Fruit fly (Drosophila melanogaster): ENCODE measurements around the gene beta-Man.
A peak's percentile ranks its signal among the peaks of the same experiment; 100 is the strongest.

Gene beta-Man

DNA sequence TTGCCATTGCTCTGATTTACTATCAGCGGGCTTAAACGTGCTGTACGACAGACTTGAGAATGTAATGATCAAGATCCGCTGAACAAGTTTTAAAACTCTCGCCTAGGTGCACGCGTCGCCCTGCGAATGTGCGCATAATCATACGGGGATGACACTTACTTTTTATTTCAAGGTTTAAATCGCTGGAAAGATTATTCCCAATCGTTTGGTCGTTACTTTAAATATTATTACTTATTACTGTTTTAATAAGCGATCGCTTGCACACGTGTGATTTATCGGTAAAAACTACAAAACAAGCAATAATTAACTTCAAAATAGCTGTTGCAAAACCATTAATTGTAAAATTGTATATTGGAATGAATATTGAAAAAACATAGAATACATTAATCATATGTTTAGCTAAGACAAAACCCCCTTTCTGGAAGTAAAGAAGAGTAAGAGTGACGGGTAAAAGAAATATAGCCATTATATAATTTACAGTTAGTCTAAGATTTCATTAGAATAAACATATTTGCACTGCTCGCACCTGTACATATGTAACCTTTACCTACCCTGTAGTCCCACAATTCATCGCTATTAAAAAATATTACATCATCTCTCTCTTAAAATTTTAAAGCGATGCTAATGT, 32.2 kb downstream of the beta-Man start, which contains the start of gene DhpD (continued):
- no peak for TF ChIP-seq ab (GFP tag; optimal IDR thresholded peaks at IDR 0.05)
- peak; percentile 43; the same call in 2 of the 3 replicates for TF ChIP-seq Mrtf (GFP tag; IDR thresholded peaks at IDR 0.05)
- TF ChIP-seq fd102C (GFP tag; optimal IDR thresholded peaks at IDR 0.05): no peak
- no peak for TF ChIP-seq CG3838 (GFP tag; optimal IDR thresholded peaks at IDR 0.05)
- no peak for TF ChIP-seq NC2β (GFP tag; optimal IDR thresholded peaks at IDR 0.05)
- peak; percentile 75 for TF ChIP-seq CG9817 (tag; optimal IDR thresholded peaks at IDR 0.05)
- TF ChIP-seq Dad (GFP tag; optimal IDR thresholded peaks at IDR 0.05): no peak
- TF ChIP-seq Dfd (GFP tag; optimal IDR thresholded peaks at IDR 0.05): no peak
- TF ChIP-seq Ptx1 (GFP tag; IDR thresholded peaks at IDR 0.05): peak; percentile 77
- peak; percentile 61 for TF ChIP-seq HLH54F (GFP tag; optimal IDR thresholded peaks at IDR 0.05)
- peak; percentile 60 for TF ChIP-seq Chrac-16 (GFP tag; optimal IDR thresholded peaks at IDR 0.05)
- peak; percentile 26 for TF ChIP-seq CG31388 (GFP tag; optimal IDR thresholded peaks at IDR 0.05)
- TF ChIP-seq NK7.1 (GFP tag; optimal IDR thresholded peaks at IDR 0.05): no peak
- no peak for TF ChIP-seq CG1832 (GFP tag; optimal IDR thresholded peaks at IDR 0.05)
- TF ChIP-seq z (GFP tag; IDR thresholded peaks at IDR 0.05): no peak
- peak; percentile 83 for TF ChIP-seq vnd (GFP tag; IDR thresholded peaks at IDR 0.05; ENCODE audit: partially characterized antibody)
- TF ChIP-seq vvl (GFP tag; IDR thresholded peaks at IDR 0.05): peak; percentile 88
- peak; percentile 28 to 65 for TF ChIP-seq Hr51 (GFP tag; optimal IDR thresholded peaks at IDR 0.05)
- TF ChIP-seq pb (GFP tag; optimal IDR thresholded peaks at IDR 0.05): no peak
- TF ChIP-seq dan (GFP tag; IDR thresholded peaks at IDR 0.05): no peak
- no peak for TF ChIP-seq Optix (GFP tag; IDR thresholded peaks at IDR 0.05)
- peak; percentile 76 for TF ChIP-seq CG17359 (tag; optimal IDR thresholded peaks at IDR 0.05)
- peak; percentile 41 for TF ChIP-seq CG16815 (GFP tag; optimal IDR thresholded peaks at IDR 0.05)
- peak; percentile 57 for TF ChIP-seq Ada2b (GFP tag; IDR thresholded peaks at IDR 0.05)
- no peak for TF ChIP-seq CG14050 (GFP tag; IDR thresholded peaks at IDR 0.05)
- TF ChIP-seq CG1647 (GFP tag; optimal IDR thresholded peaks at IDR 0.05): peak; percentile 49
- TF ChIP-seq sug (tag; optimal IDR thresholded peaks at IDR 0.05): peak; percentile 60
- TF ChIP-seq HmgD (GFP tag; optimal IDR thresholded peaks at IDR 0.05): no peak
- no peak for TF ChIP-seq CkIIα-i1 (GFP tag; IDR thresholded peaks at IDR 0.05)
- TF ChIP-seq Vsx1 (GFP tag; optimal IDR thresholded peaks at IDR 0.05): no peak
- no peak for TF ChIP-seq bowl (GFP tag; IDR thresholded peaks at IDR 0.05)
- TF ChIP-seq her (GFP tag; optimal IDR thresholded peaks at IDR 0.05): peak; percentile 28
- TF ChIP-seq Jarid2 (GFP tag; optimal IDR thresholded peaks at IDR 0.05): no peak
- no peak for TF ChIP-seq sim (GFP tag; IDR thresholded peaks at IDR 0.05)
- peak; percentile 2 for TF ChIP-seq MESR4 (GFP tag; optimal IDR thresholded peaks at IDR 0.05)
- peak; percentile 46 for TF ChIP-seq B-H1 (GFP tag; IDR thresholded peaks at IDR 0.05)
- peak; percentile 69 for TF ChIP-seq Atf6 (GFP tag; IDR thresholded peaks at IDR 0.05)
- peak; percentile 66 for TF ChIP-seq CG1603 (tag; optimal IDR thresholded peaks at IDR 0.05)
- TF ChIP-seq GATAe (GFP tag; conservative IDR thresholded peaks at IDR 0.05): no peak; the same call in 1 of the 2 replicates
- no peak for TF ChIP-seq CG4707 (GFP tag; optimal IDR thresholded peaks at IDR 0.05)
- TF ChIP-seq ewg (GFP tag; optimal IDR thresholded peaks at IDR 0.05): peak; percentile 27
- peak; percentile 67 for TF ChIP-seq ind (GFP tag; optimal IDR thresholded peaks at IDR 0.05)
- peak; percentile 14 for TF ChIP-seq pnt (GFP tag; optimal IDR thresholded peaks at IDR 0.05)
- peak; percentile 53 for TF ChIP-seq Fer2 (tag; optimal IDR thresholded peaks at IDR 0.05)
- TF ChIP-seq CG15696 (tag; optimal IDR thresholded peaks at IDR 0.05): peak; percentile 75
- no peak for TF ChIP-seq CG5953 (GFP tag; IDR thresholded peaks at IDR 0.05)
- no peak for TF ChIP-seq br (optimal IDR thresholded peaks at IDR 0.05)
- peak; percentile 58 for TF ChIP-seq CG4820 (GFP tag; optimal IDR thresholded peaks at IDR 0.05)
- no peak for TF ChIP-seq Sin3A (optimal IDR thresholded peaks at IDR 0.05)
- TF ChIP-seq CG18764 (GFP tag; optimal IDR thresholded peaks at IDR 0.05): peak; percentile 30
- TF ChIP-seq cg (GFP tag; optimal IDR thresholded peaks at IDR 0.05): no peak
- peak; percentile 43 for TF ChIP-seq CG8388 (GFP tag; optimal IDR thresholded peaks at IDR 0.05)
